Worm (Caenorhabditis elegans): ENCODE results near the gene grd-4.
"Not testable (repeated sequence)": the region's sequence is repeated elsewhere in the genome, so short reads cannot be mapped to it uniquely, and the experiment has no call there.

The grd-4 gene

ce11 chrX:8500922-8501321, at the start of gene grd-4:
Gene grd-4 (plus strand): TSS chrX:8501222.
- TF ChIP-seq ekl-4 (GFP tag; IDR thresholded peaks at IDR 0.05) (no peak), Y53F4B.3 (GFP tag; IDR thresholded peaks at IDR 0.05) (no peak), Y56A3A.18 (GFP tag; IDR thresholded peaks at IDR 0.05) (no peak), F39B2.1 (GFP tag; IDR thresholded peaks at IDR 0.05) (no peak), nfya-2 (GFP tag; IDR thresholded peaks at IDR 0.05) (no peak)

- TF ChIP-seq mel-28 (tag; optimal IDR thresholded peaks at IDR 0.05; ENCODE audit: borderline replicate concordance) (no peak), hrde-1 (tag; optimal IDR thresholded peaks at IDR 0.05; ENCODE audit: borderline replicate concordance) (no peak), gei-17 (GFP tag; optimal IDR thresholded peaks at IDR 0.05) (no peak), lag-1 (GFP tag; IDR thresholded peaks at IDR 0.05) (no peak), K11D2.4 (GFP tag; IDR thresholded peaks at IDR 0.05) (no peak), let-607 (tag; optimal IDR thresholded peaks at IDR 0.05) (no peak), ceh-91 (GFP tag; IDR thresholded peaks at IDR 0.05) (no peak), attf-5 (GFP tag; optimal IDR thresholded peaks at IDR 0.05) (no peak), ekl-4 (GFP tag; IDR thresholded peaks at IDR 0.05) (no peak), ceh-40 (GFP tag; IDR thresholded peaks at IDR 0.05) (no peak), T07F8.4 (tag; optimal IDR thresholded peaks at IDR 0.05) (no peak), nhr-80 (tag; optimal IDR thresholded peaks at IDR 0.05) (no peak), T26A5.8 (tag; optimal IDR thresholded peaks at IDR 0.05) (no peak), aptf-3 (GFP tag; IDR thresholded peaks at IDR 0.05) (no peak), ccch-3 (GFP tag; optimal IDR thresholded peaks at IDR 0.05) (no peak), Y79H2A.3 (GFP tag; conservative IDR thresholded peaks at IDR 0.05) (no peak), cebp-2 (GFP tag; IDR thresholded peaks at IDR 0.05) (no peak)
Measured at ce11 chrX:8455590-8456166, 45.3 kb upstream of the grd-4 start, which contains the start of gene dpy-6. Gene dpy-6 (minus strand): TSS chrX:8455640.

- TF ChIP-seq sdz-38 (tag; optimal IDR thresholded peaks at IDR 0.05), result no peak
- no peak for TF ChIP-seq rec-8 (tag; optimal IDR thresholded peaks at IDR 0.05)
- no peak for TF ChIP-seq K12H6.12 (tag; optimal IDR thresholded peaks at IDR 0.05)
- no peak for TF ChIP-seq zfh-2 (GFP tag; conservative IDR thresholded peaks at IDR 0.05)
- no peak for TF ChIP-seq snpc-3.4 (tag; optimal IDR thresholded peaks at IDR 0.05)
- no peak for TF ChIP-seq ccch-3 (GFP tag; optimal IDR thresholded peaks at IDR 0.05)
- no peak for TF ChIP-seq atf-7 (tag; optimal IDR thresholded peaks at IDR 0.05)
- no peak for TF ChIP-seq tbp1 (GFP tag; optimal IDR thresholded peaks at IDR 0.05)
- TF ChIP-seq attf-6 (GFP tag; IDR thresholded peaks at IDR 0.05), result no peak
- TF ChIP-seq rcor-1 (GFP tag; IDR thresholded peaks at IDR 0.05), result no peak
Measured at ce11 chrX:8457314-8457713, 43.7 kb upstream of the grd-4 start, which contains the start of gene F16F9.3. Gene F16F9.3 (plus strand): TSS chrX:8457614.

ce11 chrX:8458917-8459316, 42.1 kb upstream of the grd-4 start:
- TF ChIP-seq B0261.1 (tag; optimal IDR thresholded peaks at IDR 0.05), result peak; percentile 31
- not testable (repeated sequence) for TF ChIP-seq rpc-1 (optimal IDR thresholded peaks at IDR 0.05)
- peak; percentile 42 for TF ChIP-seq rpc-1 (tag; optimal IDR thresholded peaks at IDR 0.05)
- 0 out of 2 replicates have a peak, but pooled peaks have one; percentile 41 for TF ChIP-seq Y56A3A.18 (GFP tag; IDR thresholded peaks at IDR 0.05)
- TF ChIP-seq D2030.7 (GFP tag; IDR thresholded peaks at IDR 0.05), result 0 out of 2 replicates have a peak, but pooled peaks have one; percentile 9
- peak; percentile 54; the same call in 1 of the 2 replicates for TF ChIP-seq lin-26 (GFP tag; IDR thresholded peaks at IDR 0.05)
- peak; percentile 44; the same call in 1 of the 2 replicates for TF ChIP-seq hmg-1.2 (GFP tag; IDR thresholded peaks at IDR 0.05)
- 0 out of 2 replicates have a peak, but pooled peaks have one; percentile 38 for TF ChIP-seq pbrm-1 (GFP tag; IDR thresholded peaks at IDR 0.05)
- peak; percentile 72 for TF ChIP-seq tbp1 (GFP tag; optimal IDR thresholded peaks at IDR 0.05)

All from whole organism, young adult.